Fruit fly (Drosophila melanogaster): ENCODE measurements around the gene Cpr67B.

The Cpr67B gene

DNA sequence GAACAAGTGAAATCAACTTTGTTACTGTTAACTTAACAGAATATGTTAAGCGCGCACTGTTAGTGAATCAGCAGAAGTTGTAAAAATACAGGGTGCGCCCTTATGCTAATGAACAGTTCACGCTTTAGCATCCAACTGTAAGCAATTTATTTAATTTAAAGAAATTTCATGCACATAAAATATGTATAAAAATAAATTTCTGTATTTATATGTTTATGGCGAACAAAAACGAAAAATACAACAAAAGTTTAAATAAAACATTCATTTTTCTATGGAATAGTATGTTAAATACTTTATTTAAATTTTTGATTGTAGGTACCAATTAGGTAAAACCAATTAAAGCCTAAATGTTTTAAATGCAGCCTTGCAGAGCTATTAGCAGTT, 19.9 kb downstream of the Cpr67B start (continued):
- no peak for TF ChIP-seq ems (GFP tag; optimal IDR thresholded peaks at IDR 0.05)
- no peak for TF ChIP-seq da (GFP tag; optimal IDR thresholded peaks at IDR 0.05)
- no peak for TF ChIP-seq CG2129 (GFP tag; IDR thresholded peaks at IDR 0.05; ENCODE audit: partially characterized antibody)
- peak; percentile 33 for TF ChIP-seq CG6683 (GFP tag; optimal IDR thresholded peaks at IDR 0.05)
- no peak for TF ChIP-seq pan (optimal IDR thresholded peaks at IDR 0.05)
- peak in 1 of 2 experiments; percentile 53 for TF ChIP-seq pan (GFP tag; optimal IDR thresholded peaks at IDR 0.05 in 1 of 2, IDR thresholded peaks at IDR 0.05 in 1 of 2)
- TF ChIP-seq sr (GFP tag; IDR thresholded peaks at IDR 0.05) = no peak
- TF ChIP-seq stwl (tag; optimal IDR thresholded peaks at IDR 0.05) = peak; percentile 39
- TF ChIP-seq sob (GFP tag; IDR thresholded peaks at IDR 0.05) = no peak
- TF ChIP-seq CG6854 (GFP tag; optimal IDR thresholded peaks at IDR 0.05) = peak; percentile 18
- TF ChIP-seq CG32532 (GFP tag; IDR thresholded peaks at IDR 0.05) = peak; percentile 66; the same call in 1 of the 2 replicates
- TF ChIP-seq Dbx (GFP tag; IDR thresholded peaks at IDR 0.05) = peak; percentile 24; the same call in 1 of the 3 replicates
- TF ChIP-seq E2f2 (GFP tag; IDR thresholded peaks at IDR 0.05) = peak; percentile 23; the same call in 1 of the 2 replicates
- TF ChIP-seq ranshi (GFP tag; IDR thresholded peaks at IDR 0.05) = 0 out of 2 replicates have a peak, but pooled peaks have one; percentile 7
- TF ChIP-seq CG4424 (GFP tag; optimal IDR thresholded peaks at IDR 0.05) = peak; percentile 17
- TF ChIP-seq CG11504 (tag; optimal IDR thresholded peaks at IDR 0.05) = peak; percentile 64
- no peak for TF ChIP-seq CG4282 (GFP tag; optimal IDR thresholded peaks at IDR 0.05)
- TF ChIP-seq CG18011 (GFP tag; optimal IDR thresholded peaks at IDR 0.05) = peak; percentile 15
- peak; percentile 20 for TF ChIP-seq CG13775 (GFP tag; optimal IDR thresholded peaks at IDR 0.05)
- TF ChIP-seq CG12391 (tag; optimal IDR thresholded peaks at IDR 0.05) = peak; percentile 56
- 0 out of 2 replicates have a peak, but pooled peaks have one; percentile 12 for TF ChIP-seq CG7372 (GFP tag; IDR thresholded peaks at IDR 0.05)
- no peak for TF ChIP-seq CG11456 (GFP tag; IDR thresholded peaks at IDR 0.05)
- TF ChIP-seq CG7839 (tag; optimal IDR thresholded peaks at IDR 0.05) = peak; percentile 36
- peak; percentile 74 for TF ChIP-seq sens (GFP tag)
- TF ChIP-seq Hand (GFP tag; optimal IDR thresholded peaks at IDR 0.05) = peak; percentile 26
- peak; percentile 6 for TF ChIP-seq CG12659 (GFP tag; optimal IDR thresholded peaks at IDR 0.05)
- peak; percentile 41 for TF ChIP-seq CG18476 (GFP tag; optimal IDR thresholded peaks at IDR 0.05)
- no peak for TF ChIP-seq slp2 (GFP tag; optimal IDR thresholded peaks at IDR 0.05)
- TF ChIP-seq CG2116 (GFP tag; optimal IDR thresholded peaks at IDR 0.05) = peak; percentile 43
- peak; percentile 21 for TF ChIP-seq Sox100B (GFP tag; optimal IDR thresholded peaks at IDR 0.05)
- no peak for TF ChIP-seq nau (GFP tag; optimal IDR thresholded peaks at IDR 0.05)
- no peak for TF ChIP-seq Lim3 (GFP tag; IDR thresholded peaks at IDR 0.05)
- TF ChIP-seq CG31224 (GFP tag; IDR thresholded peaks at IDR 0.05) = no peak
- 0 out of 2 replicates have a peak, but pooled peaks have one; percentile 19 for TF ChIP-seq CG9932 (GFP tag; IDR thresholded peaks at IDR 0.05)
- TF ChIP-seq kni (GFP tag; optimal IDR thresholded peaks at IDR 0.05) = no peak
- TF ChIP-seq Xrp1 (GFP tag; IDR thresholded peaks at IDR 0.05) = 0 out of 2 replicates have a peak, but pooled peaks have one; percentile 21
- peak; percentile 32 for TF ChIP-seq CoRest (tag; optimal IDR thresholded peaks at IDR 0.05)
- peak; percentile 59 for TF ChIP-seq lbe (GFP tag; optimal IDR thresholded peaks at IDR 0.05)
- peak; percentile 15 for TF ChIP-seq cwo (GFP tag; optimal IDR thresholded peaks at IDR 0.05)
- no peak for TF ChIP-seq Hr78 (GFP tag; optimal IDR thresholded peaks at IDR 0.05)
- TF ChIP-seq CG3847 (GFP tag; IDR thresholded peaks at IDR 0.05) = 0 out of 2 replicates have a peak, but pooled peaks have one; percentile 21
- TF ChIP-seq disco-r (GFP tag; optimal IDR thresholded peaks at IDR 0.05) = no peak
- peak; percentile 54 for TF ChIP-seq CG31441 (GFP tag; IDR thresholded peaks at IDR 0.05)
- no peak for TF ChIP-seq CG14441 (GFP tag; IDR thresholded peaks at IDR 0.05)
- TF ChIP-seq CG2678 (tag; optimal IDR thresholded peaks at IDR 0.05) = peak; percentile 53
- peak in 1 of 2 experiments; percentile 8 for TF ChIP-seq crp (GFP tag; optimal IDR thresholded peaks at IDR 0.05)
- no peak for TF ChIP-seq gt (GFP tag; IDR thresholded peaks at IDR 0.05)
- TF ChIP-seq Nf-YC (tag; optimal IDR thresholded peaks at IDR 0.05) = peak; percentile 37
- peak; percentile 50 for TF ChIP-seq CG17829 (tag; optimal IDR thresholded peaks at IDR 0.05)
- TF ChIP-seq gcm (GFP tag; optimal IDR thresholded peaks at IDR 0.05) = peak; percentile 33
